Worm (Caenorhabditis elegans) whole organism, early embryonic: ENCODE data around the gene C26B9.5.

Source experiments
- B0310.2 ChIP-seq: sonication (generic microtip); optimal IDR thresholded peaks from 2 replicates; lab custom pipeline; 2016; ENCODE audit warnings: mild to moderate bottlenecking, missing genetic modification characterization, missing compliant biosample characterization
- F13C5.2 ChIP-seq: sonication (generic microtip); optimal IDR thresholded peaks from 2 replicates; lab custom pipeline; 2017; ENCODE audit warnings: mild to moderate bottlenecking, missing genetic modification characterization, inconsistent platforms, missing compliant biosample characterization
- ama-1 ChIP-seq: fragments of 150-350 bp; optimal IDR thresholded peaks from 2 replicates; lab custom pipeline; 2014
- ceh-36 ChIP-seq: sonication (generic microtip); optimal IDR thresholded peaks from 2 replicates; lab custom pipeline; 2016; ENCODE audit warnings: missing genetic modification characterization, inconsistent platforms, missing compliant biosample characterization
- ets-7 ChIP-seq: sonication (generic microtip); optimal IDR thresholded peaks from 2 replicates; lab custom pipeline; 2016; ENCODE audit warnings: missing genotype, missing genetic modification characterization, missing compliant biosample characterization
- flt-1 ChIP-seq: fragments of 200-800 bp; sonication (Bioruptor generic); IDR thresholded peaks from 2 replicates; pipeline ENCODE4 v1.3.6; 2022; ENCODE audit warnings: missing genetic modification characterization, missing compliant biosample characterization
- hmbx-1 ChIP-seq: sonication (generic microtip); optimal IDR thresholded peaks from 2 replicates; lab custom pipeline; 2016; ENCODE audit warnings: mild to moderate bottlenecking, missing genetic modification characterization, missing compliant biosample characterization
- hmg-4 ChIP-seq: fragments of 200-800 bp; sonication (Bioruptor generic); optimal IDR thresholded peaks from 2 replicates; lab custom pipeline; 2018; ENCODE audit warnings: mild to moderate bottlenecking, missing genetic modification characterization, missing compliant biosample characterization
- hnd-1 ChIP-seq: sonication (generic microtip); optimal IDR thresholded peaks from 2 replicates; lab custom pipeline; 2016; ENCODE audit warnings: missing genetic modification characterization, missing compliant biosample characterization
- tra-4 ChIP-seq: sonication (generic microtip); optimal IDR thresholded peaks from 2 replicates; lab custom pipeline; 2017; ENCODE audit warnings: missing genetic modification characterization, missing compliant biosample characterization

DNA sequence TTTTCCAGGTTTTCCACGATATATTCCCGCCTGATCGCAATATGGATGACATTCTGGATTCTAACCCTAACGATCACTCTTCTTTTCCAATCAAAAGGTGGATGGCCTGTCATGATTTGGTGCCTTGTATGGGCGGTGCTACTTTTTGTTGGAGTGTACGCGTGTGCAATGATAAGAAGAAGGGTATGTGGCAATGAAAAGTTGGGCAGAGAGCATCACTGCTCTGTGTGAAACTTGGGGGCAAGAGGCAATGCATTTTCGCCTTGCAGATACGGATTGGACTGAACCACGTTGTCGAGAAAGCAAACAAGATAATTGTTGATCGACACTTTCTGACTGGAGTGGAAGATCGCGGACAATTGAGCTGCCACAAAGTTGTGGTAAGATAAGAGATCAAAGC is 17.0 kb downstream of the C26B9.5 start:
- TF ChIP-seq flt-1 (no peak), hmbx-1 (tag; lab: Kevin White, UChicago) (no peak), hmg-4 (GFP tag; lab: Kevin White, UChicago) (no peak), hnd-1 (tag; lab: Kevin White, UChicago) (no peak), ama-1 (lab: Kevin White, UChicago) (no peak), ets-7 (tag; lab: Kevin White, UChicago) (no peak), tra-4 (tag; lab: Kevin White, UChicago) (no peak), ceh-36 (tag; lab: Kevin White, UChicago) (no peak), F13C5.2 (tag; lab: Kevin White, UChicago) (no peak), B0310.2 (tag; lab: Kevin White, UChicago) (no peak)
